Worm (Caenorhabditis elegans) whole organism, dauer: ENCODE results near the gene srw-55.

Experiments used
- unc-62 ChIP-seq: sonication (generic microtip); optimal IDR thresholded peaks from 2 replicates; lab custom pipeline; 2017; ENCODE audit warnings: missing biosample characterization, missing genetic modification reagents, missing genetic modification characterization

srw-55 gene

ce11 chrV:15900564-15900963 is 39.6 kb downstream of the srw-55 start:
- no peak for TF ChIP-seq unc-62

- TF ChIP-seq unc-62, result no peak
Measured at ce11 chrV:15899696-15900095, 40.5 kb downstream of the srw-55 start, which contains the start of gene T06C12.14. TSS of gene T06C12.14 (plus strand) at chrV:15899996.

ce11 chrV:15897696-15898095 is 42.5 kb downstream of the srw-55 start, which contains the start of gene str-60:
TSS of gene str-60 (plus strand) at chrV:15897996.
- TF ChIP-seq unc-62, result no peak

ce11 chrV:15896671-15897070 is 43.5 kb downstream of the srw-55 start, which contains the start of gene nhr-213:
TSS of gene nhr-213 (minus strand) at chrV:15896771.
- no peak for TF ChIP-seq unc-62

ce11 chrV:15892696-15893095 is 47.5 kb downstream of the srw-55 start, which contains the start of gene T06C12.11:
TSS of gene T06C12.11 (plus strand) at chrV:15892996.
- TF ChIP-seq unc-62, result no peak

- TF ChIP-seq unc-62, result no peak
Measured at ce11 chrV:15891761-15892160, 48.4 kb downstream of the srw-55 start, which contains the start of gene T06C12.12. TSS of gene T06C12.12 (plus strand) at chrV:15892061.

- TF ChIP-seq unc-62, result no peak
Measured at ce11 chrV:15891279-15891678, 48.9 kb downstream of the srw-55 start.

ce11 chrV:15890115-15890514 is 50.0 kb downstream of the srw-55 start:
- no peak for TF ChIP-seq unc-62
